Fruit fly (Drosophila melanogaster): ENCODE results near the gene CG18787.

DNA sequence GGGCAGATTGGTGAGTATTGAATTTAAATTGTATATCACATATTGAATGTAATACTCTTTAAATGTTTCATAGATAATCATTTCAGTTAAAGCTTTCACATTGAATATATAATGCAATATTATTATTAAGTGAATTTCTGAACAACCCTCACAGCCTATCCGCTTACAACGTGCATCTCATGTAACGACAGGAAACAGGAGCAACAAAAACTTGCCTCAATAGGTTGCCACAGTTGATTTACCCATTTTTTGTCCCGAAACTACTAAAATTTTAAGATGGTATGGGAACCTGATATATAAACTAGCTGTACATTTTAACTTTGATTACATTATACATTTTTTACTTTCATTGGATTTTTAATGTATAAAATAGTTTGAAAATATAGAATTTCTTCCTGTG, 40.4 kb downstream of the CG18787 start:
- TF ChIP-seq Jarid2 (GFP tag; optimal IDR thresholded peaks at IDR 0.05) (no peak), Spps (tag; optimal IDR thresholded peaks at IDR 0.05) (no peak), Eip74EF (GFP tag; optimal IDR thresholded peaks at IDR 0.05) (no peak), CG13296 (GFP tag; optimal IDR thresholded peaks at IDR 0.05) (no peak), CG3407 (GFP tag; optimal IDR thresholded peaks at IDR 0.05) (no peak)

Data from whole organism, embryonic.